Worm (Caenorhabditis elegans) whole organism, L2 larva: ENCODE measurements around the gene H06I04.3.

Experiments used
- R02D3.7 ChIP-seq: fragments of 150-350 bp; optimal IDR thresholded peaks from 2 replicates; lab custom pipeline; 2014; ENCODE audit warnings: missing biosample characterization, missing genetic modification characterization
- ZK546.5 ChIP-seq: sonication (generic microtip); optimal IDR thresholded peaks from 2 replicates; lab custom pipeline; 2017; ENCODE audit warnings: missing biosample characterization, missing genetic modification characterization
- blmp-1 ChIP-seq: sonication (generic microtip); optimal IDR thresholded peaks from 2 replicates; lab custom pipeline; 2017; ENCODE audit warnings: missing genetic modification characterization, mild to moderate bottlenecking, missing compliant biosample characterization, antibody characterized with exemption, moderate library complexity; ENCODE audit not compliant: insufficient read depth
- egl-27 ChIP-seq: sonication (generic microtip); optimal IDR thresholded peaks from 3 replicates; lab custom pipeline; 2017; ENCODE audit warnings: missing biosample characterization, missing genetic modification reagents, missing genetic modification characterization
- lsy-2 ChIP-seq, 2 experiments: fragments of 150-350 bp in 1 of 2; sonication (generic microtip) in 1 of 2; optimal IDR thresholded peaks; 2 replicates each; lab custom pipeline; 2014 to 2017; ENCODE audit warnings: missing biosample characterization in 2 of 2, missing genetic modification characterization in 2 of 2
- nhr-12 ChIP-seq: fragments of 150-350 bp; optimal IDR thresholded peaks from 2 replicates; lab custom pipeline; 2014; ENCODE audit warnings: missing biosample characterization, missing genetic modification characterization
- nhr-21 ChIP-seq: fragments of 150-350 bp; optimal IDR thresholded peaks from 2 replicates; lab custom pipeline; 2014; ENCODE audit warnings: missing biosample characterization, missing genetic modification characterization
- nhr-237 ChIP-seq: fragments of 150-350 bp; optimal IDR thresholded peaks from 2 replicates; lab custom pipeline; 2014; ENCODE audit warnings: missing biosample characterization, missing genetic modification characterization
- skn-1 ChIP-seq: sonication (generic microtip); optimal IDR thresholded peaks from 2 replicates; lab custom pipeline; 2017; ENCODE audit warnings: missing biosample characterization, missing genetic modification characterization
- unc-55 ChIP-seq: fragments of 150-350 bp; sonication (generic microtip); optimal IDR thresholded peaks from 3 replicates; lab custom pipeline; 2014; ENCODE audit warnings: missing biosample characterization, missing genetic modification reagents, missing genetic modification characterization
- ztf-11 ChIP-seq: sonication (generic microtip); optimal IDR thresholded peaks from 2 replicates; lab custom pipeline; 2017; ENCODE audit warnings: missing biosample characterization, missing genetic modification characterization

DNA sequence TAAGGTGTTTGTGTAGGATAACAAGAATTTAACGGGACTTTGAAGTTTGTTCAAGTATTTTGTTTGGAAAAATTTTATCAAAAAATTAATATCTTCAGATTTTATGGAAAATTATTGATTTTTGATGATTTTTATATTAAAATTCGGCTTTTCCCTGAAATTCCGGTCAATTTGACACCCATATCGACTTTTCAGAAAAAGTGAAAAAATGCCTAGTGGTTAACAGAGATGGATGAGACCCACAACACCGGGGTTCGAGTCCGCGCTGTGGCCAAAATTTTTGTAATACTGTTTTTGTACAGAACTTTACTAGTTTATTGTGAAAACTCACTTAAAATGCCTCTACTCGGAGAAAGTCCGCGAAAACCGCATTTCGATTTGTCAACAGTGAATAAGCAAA, 39.2 kb downstream of the H06I04.3 start:
- TF ChIP-seq lsy-2 (tag; optimal IDR thresholded peaks at IDR 0.05; lab: Kevin White, UChicago) (no peak), nhr-12 (no peak), nhr-21 (no peak), nhr-237 (no peak), R02D3.7 (no peak), ztf-11 (tag; lab: Kevin White, UChicago) (no peak), unc-55 (no peak), ZK546.5 (no peak), skn-1 (no peak), blmp-1 (no peak), egl-27 (tag; lab: Kevin White, UChicago) (no peak)
